Fruit fly (Drosophila melanogaster): Measurements from ENCODE around the gene CG8833.

CG8833 gene

dm6 chr3L:13925117-13925726 is 3.6 kb downstream of the CG8833 start, which contains the start of gene Rgl (continued):
- TF ChIP-seq gfzf (GFP tag; optimal IDR thresholded peaks at IDR 0.05) (no peak), CG18262 (tag; optimal IDR thresholded peaks at IDR 0.05) (no peak), CG15011 (GFP tag; optimal IDR thresholded peaks at IDR 0.05) (no peak), CG7928 (GFP tag; optimal IDR thresholded peaks at IDR 0.05) (no peak), Rfx (GFP tag; IDR thresholded peaks at IDR 0.05) (no peak), CG32767 (GFP tag; IDR thresholded peaks at IDR 0.05) (no peak), CG2129 (GFP tag; IDR thresholded peaks at IDR 0.05; ENCODE audit: partially characterized antibody) (no peak), CG4730 (GFP tag; IDR thresholded peaks at IDR 0.05) (no peak), CG43689 (GFP tag; IDR thresholded peaks at IDR 0.05) (no peak), Kr (GFP tag; optimal IDR thresholded peaks at IDR 0.05) (no peak), Doc2 (GFP tag; IDR thresholded peaks at IDR 0.05) (no peak), CoRest (tag; optimal IDR thresholded peaks at IDR 0.05) (no peak), hkb (optimal IDR thresholded peaks at IDR 0.05) (no peak), hkb (GFP tag; IDR thresholded peaks at IDR 0.05) (0 out of 2 replicates have a peak, but pooled peaks have one; percentile 6), CG12236 (GFP tag; optimal IDR thresholded peaks at IDR 0.05) (no peak), dan (GFP tag; IDR thresholded peaks at IDR 0.05) (no peak), sisA (GFP tag; IDR thresholded peaks at IDR 0.05) (no peak), ranshi (GFP tag; IDR thresholded peaks at IDR 0.05) (peak; percentile 51; the same call in 1 of the 2 replicates), CG34376 (GFP tag; optimal IDR thresholded peaks at IDR 0.05) (peak; percentile 3), eyg (GFP tag; optimal IDR thresholded peaks at IDR 0.05) (no peak), sna (GFP tag; IDR thresholded peaks at IDR 0.05; ENCODE audit: partially characterized antibody) (no peak), CG17802 (tag; optimal IDR thresholded peaks at IDR 0.05) (no peak), nau (GFP tag; optimal IDR thresholded peaks at IDR 0.05) (no peak), Sry-β (GFP tag; optimal IDR thresholded peaks at IDR 0.05) (no peak), odd (GFP tag; optimal IDR thresholded peaks at IDR 0.05) (no peak), phol (tag; optimal IDR thresholded peaks at IDR 0.05) (no peak), CG12299 (tag; optimal IDR thresholded peaks at IDR 0.05) (no peak), B-H1 (GFP tag; IDR thresholded peaks at IDR 0.05) (no peak), gem (tag; optimal IDR thresholded peaks at IDR 0.05) (no peak), chn (GFP tag; optimal IDR thresholded peaks at IDR 0.05) (no peak), CG17385 (GFP tag; optimal IDR thresholded peaks at IDR 0.05) (no peak), CG4707 (GFP tag; optimal IDR thresholded peaks at IDR 0.05) (peak; percentile 93), Nf-YC (tag; optimal IDR thresholded peaks at IDR 0.05) (no peak), CTCF (GFP tag; optimal IDR thresholded peaks at IDR 0.05) (no peak), CG12155 (GFP tag; optimal IDR thresholded peaks at IDR 0.05) (no peak), wor (GFP tag; IDR thresholded peaks at IDR 0.05) (no peak), CG10147 (GFP tag; optimal IDR thresholded peaks at IDR 0.05) (no peak), Drgx (GFP tag; IDR thresholded peaks at IDR 0.05) (peak; percentile 18; the same call in 1 of the 2 replicates), HmgD (GFP tag; optimal IDR thresholded peaks at IDR 0.05) (no peak), CG8359 (GFP tag; optimal IDR thresholded peaks at IDR 0.05; ENCODE audit: borderline replicate concordance) (no peak), ab (GFP tag; optimal IDR thresholded peaks at IDR 0.05) (no peak), shn (GFP tag; optimal IDR thresholded peaks at IDR 0.05) (no peak), CG10321 (GFP tag; IDR thresholded peaks at IDR 0.05) (no peak), cwo (GFP tag; optimal IDR thresholded peaks at IDR 0.05) (no peak), stwl (tag; optimal IDR thresholded peaks at IDR 0.05) (no peak), BEAF-32 (GFP tag; optimal IDR thresholded peaks at IDR 0.05) (no peak), Opbp (GFP tag; IDR thresholded peaks at IDR 0.05; ENCODE audit: partially characterized antibody) (no peak), BtbVII (GFP tag; optimal IDR thresholded peaks at IDR 0.05) (no peak), al (GFP tag; IDR thresholded peaks at IDR 0.05) (no peak), Dref (GFP tag; IDR thresholded peaks at IDR 0.05) (no peak), Lim3 (GFP tag; IDR thresholded peaks at IDR 0.05) (no peak), GATAe (GFP tag; conservative IDR thresholded peaks at IDR 0.05) (no peak)

Data from whole organism, embryonic.